Worm (Caenorhabditis elegans) whole organism, L4/young adult: ENCODE measurements around the gene C03B1.9.

Experiments used
- W03F9.2 ChIP-seq: fragments of 150-350 bp; optimal IDR thresholded peaks from 2 replicates; lab custom pipeline; 2014; ENCODE audit warnings: missing biosample characterization, missing genetic modification characterization
- dao-5 ChIP-seq: sonication (generic microtip); optimal IDR thresholded peaks from 2 replicates; lab custom pipeline; 2016; ENCODE audit warnings: missing genotype, missing genetic modification characterization, moderate library complexity, missing compliant biosample characterization

- TF ChIP-seq dao-5 (tag; lab: Kevin White, UChicago) (no peak), W03F9.2 (tag; lab: Kevin White, UChicago) (no peak)
Observed at ce11 chrX:6321380-6321779, 25.5 kb downstream of the C03B1.9 start.
